Worm (Caenorhabditis elegans) whole organism, late embryonic: ENCODE results near the gene rps-28.

Experiments used
- F13H6.1 ChIP-seq: sonication (generic microtip); optimal IDR thresholded peaks from 2 replicates; lab custom pipeline; 2016; ENCODE audit warnings: missing genetic modification characterization, missing compliant biosample characterization
- K02D7.2 ChIP-seq: sonication (generic microtip); optimal IDR thresholded peaks from 2 replicates; lab custom pipeline; 2017; ENCODE audit warnings: mild to moderate bottlenecking, missing genetic modification characterization, missing compliant biosample characterization
- ama-1 ChIP-seq: fragments of 150-350 bp; optimal IDR thresholded peaks from 2 replicates; lab custom pipeline; 2014
- ceh-34 ChIP-seq: sonication (generic microtip); optimal IDR thresholded peaks from 2 replicates; lab custom pipeline; 2016; ENCODE audit warnings: mild to moderate bottlenecking, missing genetic modification characterization, missing compliant biosample characterization
- eyg-1 ChIP-seq: sonication (generic microtip); optimal IDR thresholded peaks from 2 replicates; lab custom pipeline; 2016; ENCODE audit warnings: missing genotype, missing genetic modification characterization, missing compliant biosample characterization
- nhr-11 ChIP-seq: fragments of 150-350 bp; optimal IDR thresholded peaks from 2 replicates; lab custom pipeline; 2014; ENCODE audit warnings: missing biosample characterization, missing genetic modification characterization
- pag-3 ChIP-seq: sonication (generic microtip); optimal IDR thresholded peaks from 2 replicates; lab custom pipeline; 2016; ENCODE audit warnings: missing compliant biosample characterization, missing genetic modification characterization, borderline replicate concordance

ce11 chrIV:1682066-1682465 is 22.6 kb downstream of the rps-28 start, which contains the start of gene Y41D4B.24:
- TF ChIP-seq K02D7.2 (tag; lab: Kevin White, UChicago) (no peak), nhr-11 (tag; lab: Kevin White, UChicago) (no peak), pag-3 (tag; lab: Kevin White, UChicago) (no peak), ceh-34 (tag; lab: Kevin White, UChicago) (no peak), ama-1 (lab: Kevin White, UChicago) (no peak), eyg-1 (no peak), F13H6.1 (tag; lab: Kevin White, UChicago) (no peak)
